Worm (Caenorhabditis elegans): ENCODE measurements around the gene cnc-5.

Gene cnc-5

DNA sequence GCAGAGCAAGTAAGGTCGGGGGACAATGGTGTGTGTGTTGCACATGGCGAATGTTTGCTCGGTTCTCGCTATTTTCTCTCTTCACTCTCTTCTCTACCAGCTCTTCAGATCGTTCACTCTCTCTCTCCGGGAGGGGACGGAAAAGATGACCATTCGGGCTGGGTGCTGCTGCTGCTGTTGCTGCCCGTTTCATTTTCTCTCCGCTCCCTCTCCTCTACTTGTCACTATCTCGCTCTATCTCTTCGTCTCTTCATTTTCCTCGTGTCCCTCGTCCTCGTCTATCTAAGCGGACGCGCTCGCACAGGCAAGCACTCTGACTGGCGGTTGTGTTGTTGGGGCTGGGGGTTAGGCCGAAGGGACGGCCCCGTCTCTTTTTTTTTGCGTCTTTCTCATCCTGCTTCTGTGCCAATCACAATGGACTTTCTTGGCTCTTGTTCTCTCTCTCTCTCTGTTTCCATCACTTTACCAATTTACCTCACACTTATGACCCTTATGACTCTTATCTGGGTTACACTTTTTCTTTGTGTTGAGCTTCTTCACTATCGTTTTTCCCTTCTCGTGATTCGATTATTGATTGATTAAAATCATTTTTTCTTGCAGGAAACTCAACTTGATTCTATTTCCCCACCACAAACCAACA lies 29.4 kb downstream of the cnc-5 start, which contains the start of the genes F53E2.2 and unc-60 (continued):
- no peak for TF ChIP-seq ceh-6 (GFP tag; optimal IDR thresholded peaks at IDR 0.05)
- peak; percentile 59 for TF ChIP-seq rnt-1 (tag; optimal IDR thresholded peaks at IDR 0.05)
- TF ChIP-seq K09A11.1 (tag; optimal IDR thresholded peaks at IDR 0.05; ENCODE audit: insufficient read depth), result no peak
- TF ChIP-seq ceh-31 (tag; optimal IDR thresholded peaks at IDR 0.05), result peak; percentile 78
- TF ChIP-seq pha-4 (tag; optimal IDR thresholded peaks at IDR 0.05), result no peak
- peak; percentile 24 for TF ChIP-seq pros-1 (tag; optimal IDR thresholded peaks at IDR 0.05)
- TF ChIP-seq pag-3 (tag; optimal IDR thresholded peaks at IDR 0.05; ENCODE audit: borderline replicate concordance), result no peak
- TF ChIP-seq ets-4 (tag; optimal IDR thresholded peaks at IDR 0.05), result peak; percentile 39
- no peak for TF ChIP-seq nhr-232 (tag; optimal IDR thresholded peaks at IDR 0.05)
- no peak for TF ChIP-seq unc-3 (GFP tag; conservative IDR thresholded peaks at IDR 0.05)
- TF ChIP-seq unc-3 (tag; optimal IDR thresholded peaks at IDR 0.05), result no peak
- no peak for TF ChIP-seq npax-4 (tag; optimal IDR thresholded peaks at IDR 0.05)
- peak; percentile 72 for TF ChIP-seq hlh-30 (tag; optimal IDR thresholded peaks at IDR 0.05; ENCODE audit: insufficient read depth)
- TF ChIP-seq hlh-15 (tag; optimal IDR thresholded peaks at IDR 0.05), result no peak
- TF ChIP-seq ahr-1 (tag; optimal IDR thresholded peaks at IDR 0.05), result no peak
- no peak for TF ChIP-seq hlh-13 (GFP tag; optimal IDR thresholded peaks at IDR 0.05)
- peak; percentile 36 for TF ChIP-seq ceh-14 (tag; optimal IDR thresholded peaks at IDR 0.05)
- TF ChIP-seq hlh-6 (tag; optimal IDR thresholded peaks at IDR 0.05), result peak; percentile 2
- TF ChIP-seq C38D4.7 (GFP tag; optimal IDR thresholded peaks at IDR 0.05), result no peak
- peak; percentile 83 for TF ChIP-seq tbx-2 (tag; optimal IDR thresholded peaks at IDR 0.05)
- TF ChIP-seq mec-3 (tag; optimal IDR thresholded peaks at IDR 0.05; ENCODE audit: borderline replicate concordance), result no peak
- no peak for TF ChIP-seq ttx-3 (tag; optimal IDR thresholded peaks at IDR 0.05)
- TF ChIP-seq nhr-11 (tag; optimal IDR thresholded peaks at IDR 0.05), result no peak
- peak; percentile 28 for TF ChIP-seq ztf-16 (tag; optimal IDR thresholded peaks at IDR 0.05)
- TF ChIP-seq zip-5 (tag; optimal IDR thresholded peaks at IDR 0.05), result no peak
- TF ChIP-seq elt-4 (tag; optimal IDR thresholded peaks at IDR 0.05), result no peak
- peak; percentile 78 for TF ChIP-seq ceh-18 (tag; optimal IDR thresholded peaks at IDR 0.05)
- peak; percentile 5 for TF ChIP-seq ceh-22 (tag; optimal IDR thresholded peaks at IDR 0.05)
- peak; percentile 40 for TF ChIP-seq sdc-2 (tag; optimal IDR thresholded peaks at IDR 0.05)
- TF ChIP-seq tbx-7 (tag; optimal IDR thresholded peaks at IDR 0.05), result no peak
- TF ChIP-seq ceh-2 (tag; optimal IDR thresholded peaks at IDR 0.05), result peak; percentile 42
- TF ChIP-seq C08G9.2 (tag; optimal IDR thresholded peaks at IDR 0.05), result peak; percentile 75
- no peak for TF ChIP-seq che-1 (tag; optimal IDR thresholded peaks at IDR 0.05)
- TF ChIP-seq F13H6.1 (tag; optimal IDR thresholded peaks at IDR 0.05), result peak; percentile 72
- no peak for TF ChIP-seq unc-86 (tag; optimal IDR thresholded peaks at IDR 0.05)
- peak; percentile 77 for TF ChIP-seq ref-2 (tag; optimal IDR thresholded peaks at IDR 0.05)
- TF ChIP-seq eyg-1 (tag; optimal IDR thresholded peaks at IDR 0.05), result no peak
- peak; percentile 16 for TF ChIP-seq lin-11 (tag; optimal IDR thresholded peaks at IDR 0.05)
- TF ChIP-seq fkh-6 (tag; optimal IDR thresholded peaks at IDR 0.05), result peak; percentile 60
- TF ChIP-seq hlh-8 (tag; optimal IDR thresholded peaks at IDR 0.05), result peak; percentile 16
- no peak for TF ChIP-seq ceh-19 (GFP tag; optimal IDR thresholded peaks at IDR 0.05)
- no peak for TF ChIP-seq ceh-9 (tag; optimal IDR thresholded peaks at IDR 0.05)
- TF ChIP-seq K02D7.2 (tag; optimal IDR thresholded peaks at IDR 0.05), result no peak
- TF ChIP-seq syd-9 (tag; optimal IDR thresholded peaks at IDR 0.05), result peak; percentile 64
